Worm (Caenorhabditis elegans) whole organism, L2 larva: ENCODE data around the gene acs-5.

Source experiments
- aly-2 ChIP-seq: fragments of 150-350 bp; optimal IDR thresholded peaks from 2 replicates; lab custom pipeline; 2014; ENCODE audit warnings: missing biosample characterization, missing genetic modification characterization
- nhr-10 ChIP-seq: sonication (generic microtip); optimal IDR thresholded peaks from 2 replicates; lab custom pipeline; 2017; ENCODE audit warnings: missing biosample characterization, missing genetic modification characterization
- sma-9 ChIP-seq, 2 experiments: fragments of 150-350 bp in 1 of 2; sonication (generic microtip) in 1 of 2; optimal IDR thresholded peaks; 2 replicates each; lab custom pipeline; 2014 to 2016; ENCODE audit warnings: missing genetic modification characterization in 2 of 2, mild to moderate bottlenecking in 1 of 2, missing biosample characterization in 1 of 2, missing compliant biosample characterization in 1 of 2, missing genetic modification reagents in 1 of 2, moderate library complexity in 1 of 2

DNA sequence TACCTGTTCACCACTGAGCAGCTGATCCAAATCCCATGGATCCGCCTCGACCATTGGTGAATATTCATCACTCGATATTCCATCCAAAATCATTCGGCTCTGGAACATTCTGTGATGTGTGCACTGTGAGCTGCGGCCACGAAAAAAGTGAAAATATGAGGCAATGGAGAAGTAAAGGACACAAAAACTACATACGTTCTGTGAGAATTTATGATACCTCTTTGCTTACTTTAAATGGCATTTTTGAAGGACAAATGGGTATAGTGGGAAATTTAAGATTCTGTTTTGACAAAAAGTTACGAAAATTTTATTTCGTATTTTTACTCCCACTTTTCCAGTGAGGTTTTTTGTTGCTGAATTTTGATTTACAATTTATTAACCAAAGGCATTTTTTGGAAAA lies 51.0 kb downstream of the acs-5 start, which contains the start of gene twk-40:
- TF ChIP-seq sma-9 (GFP tag; optimal IDR thresholded peaks at IDR 0.05; lab: Kevin White, UChicago) (no peak), sma-9 (tag; optimal IDR thresholded peaks at IDR 0.05; lab: Kevin White, UChicago) (no peak), aly-2 (tag; lab: Kevin White, UChicago) (no peak), nhr-10 (tag; lab: Kevin White, UChicago) (no peak)
